Worm (Caenorhabditis elegans) whole organism, late embryonic: Measurements from ENCODE around the gene R05G9.3.

Experiments used
- ama-1 ChIP-seq: fragments of 150-350 bp; optimal IDR thresholded peaks from 2 replicates; lab custom pipeline; 2014
- nhr-11 ChIP-seq: fragments of 150-350 bp; optimal IDR thresholded peaks from 2 replicates; lab custom pipeline; 2014; ENCODE audit warnings: missing biosample characterization, missing genetic modification characterization
- nhr-232 ChIP-seq: sonication (generic microtip); optimal IDR thresholded peaks from 2 replicates; lab custom pipeline; 2016; ENCODE audit warnings: missing genetic modification characterization, missing compliant biosample characterization
- unc-86 ChIP-seq: sonication (generic microtip); optimal IDR thresholded peaks from 2 replicates; lab custom pipeline; 2016; ENCODE audit warnings: missing genetic modification characterization, missing compliant biosample characterization

- TF ChIP-seq nhr-11 (tag; lab: Kevin White, UChicago) (no peak), nhr-232 (no peak), unc-86 (tag; lab: Kevin White, UChicago) (no peak), ama-1 (lab: Kevin White, UChicago) (no peak)
Measured at ce11 chrII:6498609-6499008, 2.7 kb downstream of the R05G9.3 start.
